Worm (Caenorhabditis elegans) whole organism, L4/young adult: ENCODE results near the gene ZK1037.6.

ENCODE experiments used
- W03F9.2 ChIP-seq: fragments of 150-350 bp; optimal IDR thresholded peaks from 2 replicates; lab custom pipeline; 2014; ENCODE audit warnings: missing biosample characterization, missing genetic modification characterization
- dao-5 ChIP-seq: sonication (generic microtip); optimal IDR thresholded peaks from 2 replicates; lab custom pipeline; 2016; ENCODE audit warnings: missing genotype, missing genetic modification characterization, moderate library complexity, missing compliant biosample characterization
- him-1 ChIP-seq: sonication (generic microtip); optimal IDR thresholded peaks from 2 replicates; lab custom pipeline; 2016; ENCODE audit warnings: missing genotype, missing genetic modification reagents, missing genetic modification characterization, missing compliant biosample characterization

DNA sequence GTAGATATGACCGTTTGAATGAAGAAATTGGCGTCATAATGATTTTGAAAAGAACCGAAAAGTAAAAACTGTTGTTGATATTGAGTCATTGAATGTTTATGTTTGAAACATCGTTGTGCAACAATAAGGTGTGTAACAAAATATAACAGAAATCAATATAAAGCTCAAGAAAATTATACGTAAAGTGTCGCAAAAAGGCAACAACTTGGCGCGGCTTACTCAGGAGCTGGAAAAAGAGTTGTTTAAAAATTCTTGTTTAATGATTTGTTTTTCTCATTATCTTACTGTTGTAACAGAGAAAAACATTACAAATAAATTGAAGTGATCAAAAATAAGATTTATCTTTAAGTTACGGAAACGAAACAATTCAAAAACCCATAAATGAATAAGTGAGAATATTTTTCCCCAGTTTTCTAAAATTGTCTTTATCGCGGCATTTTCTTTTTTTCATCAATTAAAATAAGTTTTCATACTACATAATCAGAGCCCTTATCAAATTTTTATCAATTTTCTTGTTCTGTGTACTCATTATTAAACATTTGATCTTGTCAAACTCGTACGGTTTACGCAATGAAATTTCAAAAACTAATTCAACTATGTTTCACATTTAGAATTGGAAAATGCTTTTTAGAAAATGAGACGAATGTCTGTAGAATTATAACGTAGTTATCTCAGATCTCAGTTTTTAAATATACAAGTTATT is at the start of gene ZK1037.6:
- TF ChIP-seq him-1 (tag; lab: Kevin White, UChicago) (no peak), W03F9.2 (tag; lab: Kevin White, UChicago) (no peak), dao-5 (tag; lab: Kevin White, UChicago) (no peak)
